Worm (Caenorhabditis elegans): Measurements from ENCODE around the gene clec-160.

- TF ChIP-seq pqm-1 (tag; optimal IDR thresholded peaks at IDR 0.05), result no peak
- TF ChIP-seq nhr-11 (tag; optimal IDR thresholded peaks at IDR 0.05), result no peak
- no peak for TF ChIP-seq pha-4 (tag; optimal IDR thresholded peaks at IDR 0.05)
- peak; percentile 44 for TF ChIP-seq nfya-1 (tag; optimal IDR thresholded peaks at IDR 0.05)
- no peak for TF ChIP-seq ceh-2 (tag; optimal IDR thresholded peaks at IDR 0.05)
These were observed 11.7 kb upstream of the clec-160 start for ce11 chrIII:8287519-8287918.
